Fruit fly (Drosophila melanogaster): ENCODE measurements around the gene CG4116.

Gene CG4116

dm6 chrX:3019334-3019978, 47.9 kb downstream of the CG4116 start (continued):
- no peak for TF ChIP-seq Hr78 (GFP tag; optimal IDR thresholded peaks at IDR 0.05)
- no peak for TF ChIP-seq CG18764 (GFP tag; optimal IDR thresholded peaks at IDR 0.05)
- TF ChIP-seq lmd (GFP tag; IDR thresholded peaks at IDR 0.05) = peak; percentile 66
- TF ChIP-seq C15 (GFP tag; IDR thresholded peaks at IDR 0.05) = peak; percentile 30; the same call in 1 of the 3 replicates
- TF ChIP-seq wor (GFP tag; IDR thresholded peaks at IDR 0.05) = no peak
- TF ChIP-seq pan (optimal IDR thresholded peaks at IDR 0.05) = no peak
- TF ChIP-seq pan (GFP tag; optimal IDR thresholded peaks at IDR 0.05 in 1 of 2, IDR thresholded peaks at IDR 0.05 in 1 of 2) = peak in 1 of 2 experiments; percentile 74
- TF ChIP-seq dan (GFP tag; IDR thresholded peaks at IDR 0.05) = no peak
- no peak for TF ChIP-seq sim (GFP tag; IDR thresholded peaks at IDR 0.05)
- peak; percentile 2 for TF ChIP-seq CG15514 (GFP tag; optimal IDR thresholded peaks at IDR 0.05)
- peak; percentile 29 for TF ChIP-seq org-1 (GFP tag; optimal IDR thresholded peaks at IDR 0.05)
- no peak for TF ChIP-seq Stat92E (GFP tag; optimal IDR thresholded peaks at IDR 0.05)
- TF ChIP-seq CG11723 (GFP tag; optimal IDR thresholded peaks at IDR 0.05) = no peak
- TF ChIP-seq dysf (GFP tag; IDR thresholded peaks at IDR 0.05) = peak; percentile 79
- TF ChIP-seq NC2β (GFP tag; optimal IDR thresholded peaks at IDR 0.05) = no peak
- TF ChIP-seq Xrp1 (GFP tag; IDR thresholded peaks at IDR 0.05) = no peak
- no peak for TF ChIP-seq CG1792 (GFP tag; optimal IDR thresholded peaks at IDR 0.05)
- TF ChIP-seq Ada2b (GFP tag; IDR thresholded peaks at IDR 0.05) = peak; percentile 71
- no peak for TF ChIP-seq trh (GFP tag; optimal IDR thresholded peaks at IDR 0.05)
- TF ChIP-seq Fer2 (tag; optimal IDR thresholded peaks at IDR 0.05) = peak; percentile 4
- TF ChIP-seq Blimp-1 (GFP tag; optimal IDR thresholded peaks at IDR 0.05) = peak; percentile 27
- peak; percentile 28 for TF ChIP-seq CG1233 (GFP tag; optimal IDR thresholded peaks at IDR 0.05)
- TF ChIP-seq knrl (GFP tag; IDR thresholded peaks at IDR 0.05; ENCODE audit: partially characterized antibody) = no peak
- TF ChIP-seq bab2 (GFP tag; optimal IDR thresholded peaks at IDR 0.05) = no peak
- 0 out of 2 replicates have a peak, but pooled peaks have one; percentile 5 for TF ChIP-seq onecut (GFP tag; IDR thresholded peaks at IDR 0.05)
- TF ChIP-seq Lim3 (GFP tag; IDR thresholded peaks at IDR 0.05) = 0 out of 2 replicates have a peak, but pooled peaks have one; percentile 12
- no peak for TF ChIP-seq trem (tag; optimal IDR thresholded peaks at IDR 0.05)
- TF ChIP-seq hbn (GFP tag; IDR thresholded peaks at IDR 0.05; ENCODE audit: partially characterized antibody) = no peak
- TF ChIP-seq Taf1 (GFP tag; IDR thresholded peaks at IDR 0.05) = peak; percentile 10; the same call in 1 of the 2 replicates
- no peak for TF ChIP-seq Hmx (GFP tag; optimal IDR thresholded peaks at IDR 0.05)
- peak; percentile 78 for TF ChIP-seq CG11504 (tag; optimal IDR thresholded peaks at IDR 0.05)
- no peak for TF ChIP-seq tna (GFP tag; IDR thresholded peaks at IDR 0.05; ENCODE audit: partially characterized antibody)
- TF ChIP-seq CG4328 (GFP tag; optimal IDR thresholded peaks at IDR 0.05) = peak; percentile 3
- no peak for TF ChIP-seq CG4360 (GFP tag; IDR thresholded peaks at IDR 0.05)
- no peak for TF ChIP-seq vnd (GFP tag; IDR thresholded peaks at IDR 0.05; ENCODE audit: partially characterized antibody)
- TF ChIP-seq CG11093 (GFP tag; IDR thresholded peaks at IDR 0.05) = peak; percentile 51; the same call in 2 of the 3 replicates
- no peak for TF ChIP-seq D (optimal IDR thresholded peaks at IDR 0.05)
- TF ChIP-seq D (GFP tag; optimal IDR thresholded peaks at IDR 0.05) = peak; percentile 20
- no peak for TF ChIP-seq Sin3A (optimal IDR thresholded peaks at IDR 0.05)
- no peak for TF ChIP-seq CG1647 (GFP tag; optimal IDR thresholded peaks at IDR 0.05)
- peak; percentile 8 for TF ChIP-seq ewg (GFP tag; optimal IDR thresholded peaks at IDR 0.05)
- TF ChIP-seq CG17359 (tag; optimal IDR thresholded peaks at IDR 0.05) = peak; percentile 72
- no peak for TF ChIP-seq ara (GFP tag; IDR thresholded peaks at IDR 0.05)
- no peak for TF ChIP-seq CG17912 (GFP tag; optimal IDR thresholded peaks at IDR 0.05)
- TF ChIP-seq CG8388 (GFP tag; optimal IDR thresholded peaks at IDR 0.05) = peak; percentile 18
- peak; percentile 25 for TF ChIP-seq tin (GFP tag; optimal IDR thresholded peaks at IDR 0.05)
- peak; percentile 58; the same call in 2 of the 3 replicates for TF ChIP-seq CG14050 (GFP tag; IDR thresholded peaks at IDR 0.05)
- TF ChIP-seq sd (tag; optimal IDR thresholded peaks at IDR 0.05) = peak; percentile 17
- TF ChIP-seq cato (GFP tag; optimal IDR thresholded peaks at IDR 0.05; ENCODE audit: borderline replicate concordance) = no peak
- peak; percentile 49; the same call in 1 of the 2 replicates for TF ChIP-seq Oaz (GFP tag; IDR thresholded peaks at IDR 0.05)
